Worm (Caenorhabditis elegans) whole organism, L4/young adult: ENCODE results near the gene ist-1.

Experiments
- dao-5 ChIP-seq: sonication (generic microtip); optimal IDR thresholded peaks from 2 replicates; lab custom pipeline; 2016; ENCODE audit warnings: missing genotype, missing genetic modification characterization, moderate library complexity, missing compliant biosample characterization
- him-1 ChIP-seq: sonication (generic microtip); optimal IDR thresholded peaks from 2 replicates; lab custom pipeline; 2016; ENCODE audit warnings: missing genotype, missing genetic modification reagents, missing genetic modification characterization, missing compliant biosample characterization

ce11 chrX:7099049-7099448 lies 27.4 kb upstream of the ist-1 start:
- no peak for TF ChIP-seq him-1 (tag; lab: Kevin White, UChicago)
- TF ChIP-seq dao-5 (tag; lab: Kevin White, UChicago): no peak
